Fruit fly (Drosophila melanogaster): Measurements from ENCODE around the gene ebd2.

- no peak for TF ChIP-seq Myc (optimal IDR thresholded peaks at IDR 0.05)
- no peak for TF ChIP-seq h (optimal IDR thresholded peaks at IDR 0.05)
Measured at dm6 chr3L:21398156-21398555, 49.1 kb upstream of the ebd2 start.

Data from Kc167 (cell line).